Worm (Caenorhabditis elegans) whole organism, L1 larva: ENCODE data around the gene Y32G9A.12.

Source experiments
- jun-1 ChIP-seq: fragments of 150-350 bp; optimal IDR thresholded peaks from 2 replicates; lab custom pipeline; 2014; ENCODE audit warnings: missing biosample characterization, missing genetic modification reagents, missing genetic modification characterization
- lin-39 ChIP-seq: fragments of 150-350 bp; optimal IDR thresholded peaks from 2 replicates; lab custom pipeline; 2014; ENCODE audit warnings: missing biosample characterization, missing genetic modification reagents, missing genetic modification characterization

- TF ChIP-seq lin-39 (no peak), jun-1 (tag; lab: Kevin White, UChicago) (no peak)
Observed at ce11 chrV:1920105-1920504, at the start of gene Y32G9A.12.
